Worm (Caenorhabditis elegans) whole organism, young adult: ENCODE measurements around the gene vdac-1.

Source experiments
- B0019.2 ChIP-seq: fragments of 200-800 bp; sonication (Bioruptor generic); conservative IDR thresholded peaks from 2 replicates; pipeline ENCODE4 v1.3.6; 2022; ENCODE audit warnings: missing genetic modification reagents, missing genetic modification characterization, missing compliant biosample characterization
- B0035.1 ChIP-seq: sonication (generic microtip); optimal IDR thresholded peaks from 2 replicates; lab custom pipeline; 2016; ENCODE audit warnings: missing genetic modification characterization, mild to moderate bottlenecking, missing compliant biosample characterization, missing genotype, missing genetic modification reagents
- B0261.1 ChIP-seq: sonication (generic microtip); optimal IDR thresholded peaks from 2 replicates; lab custom pipeline; 2016; ENCODE audit warnings: mild to moderate bottlenecking, missing genetic modification characterization, moderate library complexity, missing compliant biosample characterization
- B0336.3 ChIP-seq: fragments of 200-800 bp; sonication (Bioruptor generic); IDR thresholded peaks from 2 replicates; pipeline ENCODE4 v1.3.6; 2022; ENCODE audit warnings: missing genetic modification characterization, missing compliant biosample characterization
- F23B12.7 ChIP-seq: sonication (generic microtip); optimal IDR thresholded peaks from 2 replicates; lab custom pipeline; 2017; ENCODE audit warnings: missing genetic modification characterization, mild to moderate bottlenecking, missing compliant biosample characterization, antibody characterized with exemption, moderate library complexity; ENCODE audit not compliant: insufficient read depth
- K11D2.4 ChIP-seq: fragments of 200-800 bp; sonication (Bioruptor generic); IDR thresholded peaks from 2 replicates; pipeline ENCODE4 v1.3.6; 2022; ENCODE audit warnings: missing genetic modification reagents, missing genetic modification characterization, missing compliant biosample characterization
- Y53G8AR.9 ChIP-seq: fragments of 200-800 bp; sonication (Bioruptor generic); conservative IDR thresholded peaks from 2 replicates; pipeline ENCODE4 v1.3.6; 2022; ENCODE audit warnings: missing genetic modification reagents, missing genetic modification characterization, missing compliant biosample characterization
- Y79H2A.3 ChIP-seq: fragments of 200-800 bp; sonication (Bioruptor generic); conservative IDR thresholded peaks from 2 replicates; pipeline ENCODE4 v1.3.6; 2022; ENCODE audit warnings: missing genetic modification reagents, missing genetic modification characterization, missing compliant biosample characterization
- ZK185.1 ChIP-seq: sonication (generic microtip); optimal IDR thresholded peaks from 2 replicates; lab custom pipeline; 2016; ENCODE audit warnings: mild to moderate bottlenecking, missing genetic modification characterization, missing compliant biosample characterization; ENCODE audit not compliant: poor library complexity, severe bottlenecking
- akir-1 ChIP-seq: fragments of 200-800 bp; sonication (Bioruptor generic); optimal IDR thresholded peaks from 2 replicates; lab custom pipeline; 2018; ENCODE audit warnings: mild to moderate bottlenecking, missing genetic modification characterization, moderate library complexity, missing compliant biosample characterization
- ama-1 ChIP-seq, 3 experiments: fragments of 150-350 bp in 1 of 3; sonication (generic microtip) in 2 of 3; optimal IDR thresholded peaks; 2 replicates each; lab custom pipeline; 2014 to 2018; ENCODE audit warnings: missing biosample characterization in 2 of 3, missing genetic modification characterization in 2 of 3, missing genetic modification reagents in 2 of 3
- aptf-2 ChIP-seq: fragments of 200-800 bp; sonication (Bioruptor generic); conservative IDR thresholded peaks from 2 replicates; pipeline ENCODE4 v1.3.6; 2022; ENCODE audit warnings: missing genetic modification reagents, missing genetic modification characterization, missing compliant biosample characterization
- aptf-3 ChIP-seq: fragments of 200-800 bp; sonication (Bioruptor generic); IDR thresholded peaks from 2 replicates; pipeline ENCODE4 v1.3.6; 2022; ENCODE audit warnings: missing genetic modification characterization, missing compliant biosample characterization
- athp-1 ChIP-seq: sonication (generic microtip); optimal IDR thresholded peaks from 2 replicates; lab custom pipeline; 2017; ENCODE audit warnings: mild to moderate bottlenecking, missing genetic modification characterization, missing compliant biosample characterization
- attf-3 ChIP-seq: fragments of 200-800 bp; sonication (Bioruptor generic); conservative IDR thresholded peaks from 2 replicates; pipeline ENCODE4 v1.3.6; 2022; ENCODE audit warnings: missing genetic modification reagents, missing genetic modification characterization, missing compliant biosample characterization
- attf-6 ChIP-seq: fragments of 200-800 bp; sonication (Bioruptor generic); IDR thresholded peaks from 2 replicates; pipeline ENCODE4 v1.3.6; 2022; ENCODE audit warnings: missing genetic modification reagents, missing genetic modification characterization, missing compliant biosample characterization
- bed-1 ChIP-seq: fragments of 200-800 bp; sonication (Bioruptor generic); IDR thresholded peaks from 2 replicates; pipeline ENCODE4 v1.3.6; 2022; ENCODE audit warnings: missing genetic modification reagents, missing genetic modification characterization, missing compliant biosample characterization
- bed-2 ChIP-seq: fragments of 200-800 bp; sonication (Bioruptor generic); IDR thresholded peaks from 2 replicates; pipeline ENCODE4 v1.3.6; 2022; ENCODE audit warnings: missing genetic modification reagents, missing genetic modification characterization, missing compliant biosample characterization
- ceh-91 ChIP-seq: fragments of 200-800 bp; sonication (Bioruptor generic); IDR thresholded peaks from 2 replicates; pipeline ENCODE4 v1.3.6; 2022; ENCODE audit warnings: missing genetic modification reagents, missing genetic modification characterization, missing compliant biosample characterization
- dox-1 ChIP-seq: fragments of 200-800 bp; sonication (Bioruptor generic); IDR thresholded peaks from 2 replicates; pipeline ENCODE4 v1.3.6; 2022; ENCODE audit warnings: missing genetic modification reagents, missing genetic modification characterization, missing compliant biosample characterization
- efl-1 ChIP-seq: fragments of 150-350 bp; optimal IDR thresholded peaks from 2 replicates; lab custom pipeline; 2014; ENCODE audit warnings: missing biosample characterization, missing genetic modification reagents, missing genetic modification characterization
- egl-18 ChIP-seq: fragments of 200-800 bp; sonication (Bioruptor generic); IDR thresholded peaks from 2 replicates; pipeline ENCODE4 v1.3.6; 2022; ENCODE audit warnings: missing genetic modification reagents, missing genetic modification characterization, missing compliant biosample characterization
- egrh-3 ChIP-seq: fragments of 200-800 bp; sonication (Bioruptor generic); IDR thresholded peaks from 2 replicates; pipeline ENCODE4 v1.3.6; 2022; ENCODE audit warnings: missing genetic modification reagents, missing genetic modification characterization, missing compliant biosample characterization
- hlh-26 ChIP-seq: fragments of 200-800 bp; sonication (Bioruptor generic); conservative IDR thresholded peaks from 2 replicates; pipeline ENCODE4 v1.3.6; 2022; ENCODE audit warnings: missing genetic modification reagents, missing genetic modification characterization, missing compliant biosample characterization
- hmg-1.2 ChIP-seq: fragments of 200-800 bp; sonication (Bioruptor generic); IDR thresholded peaks from 2 replicates; pipeline ENCODE4 v1.3.6; 2022; ENCODE audit warnings: missing genetic modification reagents, missing genetic modification characterization, missing compliant biosample characterization
- hmg-20 ChIP-seq: fragments of 200-800 bp; sonication (Bioruptor generic); IDR thresholded peaks from 2 replicates; pipeline ENCODE4 v1.3.6; 2022; ENCODE audit warnings: missing genetic modification reagents, missing genetic modification characterization, missing compliant biosample characterization
- lin-54 ChIP-seq: fragments of 200-800 bp; sonication (Bioruptor generic); optimal IDR thresholded peaks from 2 replicates; lab custom pipeline; 2018; ENCODE audit warnings: mild to moderate bottlenecking, missing genetic modification characterization, missing compliant biosample characterization
- lir-1 ChIP-seq: fragments of 200-800 bp; sonication (Bioruptor generic); conservative IDR thresholded peaks from 2 replicates; pipeline ENCODE4 v1.3.6; 2022; ENCODE audit warnings: missing genetic modification reagents, missing genetic modification characterization, missing compliant biosample characterization
- lsy-27 ChIP-seq: sonication (generic microtip); optimal IDR thresholded peaks from 2 replicates; lab custom pipeline; 2017; ENCODE audit warnings: missing genetic modification characterization, mild to moderate bottlenecking, missing compliant biosample characterization, antibody characterized with exemption, missing genotype, borderline replicate concordance; ENCODE audit not compliant: insufficient read depth
- madf-10 ChIP-seq: sonication (generic microtip); optimal IDR thresholded peaks from 2 replicates; lab custom pipeline; 2016; ENCODE audit warnings: mild to moderate bottlenecking, missing genetic modification characterization, missing compliant biosample characterization
- madf-3 ChIP-seq: fragments of 200-800 bp; sonication (Bioruptor generic); IDR thresholded peaks from 2 replicates; pipeline ENCODE4 v1.3.6; 2022; ENCODE audit warnings: missing genetic modification reagents, missing genetic modification characterization, missing compliant biosample characterization
- madf-8 ChIP-seq: fragments of 200-800 bp; sonication (Bioruptor generic); conservative IDR thresholded peaks from 2 replicates; pipeline ENCODE4 v1.3.6; 2022; ENCODE audit warnings: missing genetic modification reagents, missing genetic modification characterization, missing compliant biosample characterization
- mxl-1 ChIP-seq: sonication (generic microtip); optimal IDR thresholded peaks from 2 replicates; lab custom pipeline; 2016; ENCODE audit warnings: missing genetic modification characterization, missing compliant biosample characterization
- nfya-1 ChIP-seq: sonication (generic microtip); optimal IDR thresholded peaks from 2 replicates; lab custom pipeline; 2017; ENCODE audit warnings: antibody characterized with exemption, missing compliant biosample characterization, missing genetic modification characterization, borderline replicate concordance; ENCODE audit not compliant: insufficient read depth
- nhr-179 ChIP-seq: sonication (generic microtip); optimal IDR thresholded peaks from 2 replicates; lab custom pipeline; 2016; ENCODE audit warnings: mild to moderate bottlenecking, missing genetic modification characterization, missing compliant biosample characterization
- nhr-27 ChIP-seq: fragments of 200-800 bp; sonication (Bioruptor generic); optimal IDR thresholded peaks from 2 replicates; lab custom pipeline; 2018; ENCODE audit warnings: mild to moderate bottlenecking, missing genetic modification characterization, moderate library complexity, missing compliant biosample characterization
- nhr-80 ChIP-seq: sonication (generic microtip); optimal IDR thresholded peaks from 2 replicates; lab custom pipeline; 2016; ENCODE audit warnings: missing genetic modification characterization, missing compliant biosample characterization
- pha-4 ChIP-seq: fragments of 150-350 bp; sonication (generic microtip); optimal IDR thresholded peaks from 2 replicates; lab custom pipeline; 2014; ENCODE audit warnings: missing biosample characterization, missing genetic modification reagents, missing genetic modification characterization
- rec-8 ChIP-seq, 2 experiments: sonication (generic microtip); optimal IDR thresholded peaks; 2 replicates each; lab custom pipeline; 2016; ENCODE audit warnings: mild to moderate bottlenecking in 2 of 2, missing genetic modification characterization in 2 of 2, missing genetic modification reagents in 2 of 2, missing genotype in 2 of 2, missing biosample characterization in 1 of 2, missing compliant biosample characterization in 1 of 2, moderate library complexity in 1 of 2
- sdz-38 ChIP-seq: sonication (generic microtip); optimal IDR thresholded peaks from 2 replicates; lab custom pipeline; 2016; ENCODE audit warnings: missing genotype, missing genetic modification characterization, missing compliant biosample characterization
- snpc-1.1 ChIP-seq: sonication (generic microtip); optimal IDR thresholded peaks from 2 replicates; lab custom pipeline; 2017; ENCODE audit warnings: missing genetic modification characterization, mild to moderate bottlenecking, missing compliant biosample characterization, antibody characterized with exemption, moderate library complexity, missing genotype, missing genetic modification reagents; ENCODE audit not compliant: insufficient read depth
- snpc-4 ChIP-seq, 5 experiments: fragments of 150-350 bp in 1 of 5; sonication (generic microtip) in 4 of 5; optimal IDR thresholded peaks; 2 replicates each; lab custom pipeline; 2014 to 2018; ENCODE audit warnings: missing genetic modification characterization in 5 of 5, missing biosample characterization in 3 of 5, antibody characterized with exemption in 2 of 5, mild to moderate bottlenecking in 2 of 5, missing compliant biosample characterization in 2 of 5, missing genotype in 2 of 5, moderate library complexity in 2 of 5, missing genetic modification reagents in 1 of 5
- somi-1 ChIP-seq: fragments of 200-800 bp; sonication (Bioruptor generic); optimal IDR thresholded peaks from 2 replicates; lab custom pipeline; 2018; ENCODE audit warnings: mild to moderate bottlenecking, missing genetic modification characterization, missing compliant biosample characterization
- xnd-1 ChIP-seq: sonication (generic microtip); optimal IDR thresholded peaks from 2 replicates; lab custom pipeline; 2016; ENCODE audit warnings: missing genotype, missing genetic modification reagents, missing genetic modification characterization, missing compliant biosample characterization
- ztf-18 ChIP-seq: sonication (generic microtip); optimal IDR thresholded peaks from 2 replicates; lab custom pipeline; 2016; ENCODE audit warnings: missing genotype, mild to moderate bottlenecking, missing genetic modification characterization, missing compliant biosample characterization
- ztf-22 ChIP-seq: fragments of 200-800 bp; sonication (Bioruptor generic); optimal IDR thresholded peaks from 2 replicates; lab custom pipeline; 2018; ENCODE audit warnings: mild to moderate bottlenecking, missing genetic modification characterization, moderate library complexity, missing compliant biosample characterization
- ztf-3 ChIP-seq: fragments of 200-800 bp; sonication (Bioruptor generic); optimal IDR thresholded peaks from 2 replicates; lab custom pipeline; 2018; ENCODE audit warnings: mild to moderate bottlenecking, missing genetic modification characterization, missing compliant biosample characterization

Gene vdac-1

DNA sequence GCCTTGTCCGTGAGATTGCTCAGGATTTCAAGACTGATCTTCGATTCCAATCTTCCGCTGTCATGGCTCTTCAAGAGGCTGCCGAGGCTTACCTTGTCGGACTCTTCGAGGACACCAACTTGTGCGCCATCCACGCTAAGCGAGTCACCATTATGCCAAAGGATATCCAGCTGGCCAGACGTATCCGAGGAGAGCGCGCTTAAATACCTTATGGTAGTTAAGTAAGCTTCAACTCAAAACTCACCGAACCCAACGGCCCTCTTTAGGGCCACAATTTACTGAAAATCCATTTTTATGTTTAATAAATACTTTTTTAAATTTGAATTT is 19.3 kb downstream of the vdac-1 start:
- TF ChIP-seq bed-2 (GFP tag; lab: Robert Waterston, UW): no peak
- peak; percentile 35 for TF ChIP-seq lin-54
- no peak for TF ChIP-seq snpc-4 (GFP tag; optimal IDR thresholded peaks at IDR 0.05; lab: Kevin White, UChicago)
- peak in 1 of 4 experiments; percentile 75 for TF ChIP-seq snpc-4 (tag; optimal IDR thresholded peaks at IDR 0.05; lab: Kevin White, UChicago)
- no peak for TF ChIP-seq nhr-80 (tag; lab: Kevin White, UChicago)
- no peak for TF ChIP-seq F23B12.7 (tag; lab: Kevin White, UChicago)
- no peak for TF ChIP-seq efl-1 (GFP tag; lab: Kevin White, UChicago)
- TF ChIP-seq egl-18 (GFP tag; lab: Robert Waterston, UW): no peak
- no peak for TF ChIP-seq nhr-27 (tag; lab: Kevin White, UChicago)
- no peak for TF ChIP-seq ztf-18 (tag; lab: Kevin White, UChicago)
- TF ChIP-seq madf-10: no peak
- no peak for TF ChIP-seq B0019.2 (GFP tag; lab: Robert Waterston, UW)
- no peak for TF ChIP-seq aptf-2 (GFP tag; lab: Robert Waterston, UW)
- TF ChIP-seq rec-8 (tag; optimal IDR thresholded peaks at IDR 0.05; lab: Kevin White, UChicago): peak in 1 of 2 experiments; percentile 32
- TF ChIP-seq bed-1 (GFP tag; lab: Robert Waterston, UW): no peak
- TF ChIP-seq sdz-38: no peak
- TF ChIP-seq egrh-3 (GFP tag; lab: Robert Waterston, UW): no peak
- no peak; the same call in 1 of the 2 replicates for TF ChIP-seq Y79H2A.3 (GFP tag; lab: Robert Waterston, UW)
- TF ChIP-seq xnd-1: peak; percentile 3
- TF ChIP-seq nhr-179 (tag; lab: Kevin White, UChicago): no peak
- no peak for TF ChIP-seq dox-1 (GFP tag; lab: Robert Waterston, UW)
- TF ChIP-seq hlh-26: no peak
- TF ChIP-seq snpc-1.1 (tag; lab: Kevin White, UChicago): no peak
- peak; percentile 63 for TF ChIP-seq attf-6 (GFP tag; lab: Robert Waterston, UW)
- no peak for TF ChIP-seq ztf-22 (GFP tag; lab: Kevin White, UChicago)
- no peak for TF ChIP-seq lir-1 (GFP tag; lab: Robert Waterston, UW)
- TF ChIP-seq somi-1 (GFP tag; lab: Kevin White, UChicago): no peak
- no peak; the same call in 1 of the 2 replicates for TF ChIP-seq aptf-3 (GFP tag; lab: Robert Waterston, UW)
- no peak for TF ChIP-seq ceh-91 (GFP tag; lab: Robert Waterston, UW)
- peak; percentile 85 for TF ChIP-seq Y53G8AR.9 (GFP tag; lab: Robert Waterston, UW)
- peak; percentile 27 for TF ChIP-seq athp-1 (tag; lab: Kevin White, UChicago)
- TF ChIP-seq B0261.1 (tag; lab: Kevin White, UChicago): no peak
- no peak for TF ChIP-seq B0035.1 (tag; lab: Kevin White, UChicago)
- no peak for TF ChIP-seq pha-4 (tag; lab: Kevin White, UChicago)
- no peak for TF ChIP-seq hmg-20 (GFP tag; lab: Robert Waterston, UW)
- no peak for TF ChIP-seq ZK185.1
- no peak for TF ChIP-seq nfya-1
- no peak; the same call in 1 of the 2 replicates for TF ChIP-seq madf-8 (GFP tag; lab: Robert Waterston, UW)
- no peak for TF ChIP-seq madf-3 (GFP tag; lab: Robert Waterston, UW)
- TF ChIP-seq ztf-3: no peak
- TF ChIP-seq B0336.3 (GFP tag; lab: Robert Waterston, UW): peak; percentile 84
- no peak for TF ChIP-seq akir-1 (GFP tag; lab: Kevin White, UChicago)
- no peak for TF ChIP-seq K11D2.4 (GFP tag; lab: Robert Waterston, UW)
- TF ChIP-seq attf-3: no peak
- no peak for TF ChIP-seq lsy-27 (tag; lab: Kevin White, UChicago)
- TF ChIP-seq mxl-1 (tag; lab: Kevin White, UChicago): no peak
- no peak for TF ChIP-seq hmg-1.2
- no peak for TF ChIP-seq ama-1 (optimal IDR thresholded peaks at IDR 0.05; lab: Kevin White, UChicago)
- TF ChIP-seq ama-1 (GFP tag; optimal IDR thresholded peaks at IDR 0.05; lab: Kevin White, UChicago): no peak
